Fruit fly (Drosophila melanogaster): Measurements from ENCODE around the gene Prosalpha2.

The Prosalpha2 gene

dm6 chr3R:12442601-12443533 is 11.7 kb downstream of the Prosalpha2 start (continued):
- peak; percentile 15 for TF ChIP-seq CG16815 (GFP tag; optimal IDR thresholded peaks at IDR 0.05)
- no peak for TF ChIP-seq maf-S (GFP tag; optimal IDR thresholded peaks at IDR 0.05)
- peak; percentile 4 for TF ChIP-seq Hand (GFP tag; optimal IDR thresholded peaks at IDR 0.05)
- TF ChIP-seq CG17385 (GFP tag; optimal IDR thresholded peaks at IDR 0.05) = peak; percentile 13
- TF ChIP-seq CG9727 (GFP tag; optimal IDR thresholded peaks at IDR 0.05) = peak; percentile 44
- TF ChIP-seq Dek (tag; optimal IDR thresholded peaks at IDR 0.05) = peak; percentile 12
- peak; percentile 7; the same call in 1 of the 3 replicates for TF ChIP-seq so (GFP tag; IDR thresholded peaks at IDR 0.05)
- TF ChIP-seq CG15269 (tag; optimal IDR thresholded peaks at IDR 0.05) = peak; percentile 71
- peak; percentile 6 for TF ChIP-seq CG12155 (GFP tag; optimal IDR thresholded peaks at IDR 0.05)
- TF ChIP-seq sisA (GFP tag; IDR thresholded peaks at IDR 0.05) = no peak
- peak; percentile 9 for TF ChIP-seq CG13296 (GFP tag; optimal IDR thresholded peaks at IDR 0.05)
- peak; percentile 64 for TF ChIP-seq ftz-f1 (GFP tag; optimal IDR thresholded peaks at IDR 0.05)
- no peak for TF ChIP-seq CG6791 (GFP tag; IDR thresholded peaks at IDR 0.05; ENCODE audit: partially characterized antibody)
- TF ChIP-seq odd (GFP tag; optimal IDR thresholded peaks at IDR 0.05) = no peak
- TF ChIP-seq Trl (optimal IDR thresholded peaks at IDR 0.05) = peak; percentile 15 to 76
- no peak for TF ChIP-seq Trl (GFP tag; optimal IDR thresholded peaks at IDR 0.05)
- TF ChIP-seq CG10209 (GFP tag; optimal IDR thresholded peaks at IDR 0.05) = peak; percentile 24
- TF ChIP-seq grn (GFP tag; optimal IDR thresholded peaks at IDR 0.05) = no peak
- TF ChIP-seq CG9932 (GFP tag; IDR thresholded peaks at IDR 0.05) = peak; percentile 59
- TF ChIP-seq cg (GFP tag; optimal IDR thresholded peaks at IDR 0.05) = peak; percentile 9
- TF ChIP-seq CG7372 (GFP tag; IDR thresholded peaks at IDR 0.05) = no peak
- 0 out of 2 replicates have a peak, but pooled peaks have one; percentile 42 for TF ChIP-seq rib (GFP tag; IDR thresholded peaks at IDR 0.05)
- TF ChIP-seq CG4820 (GFP tag; optimal IDR thresholded peaks at IDR 0.05) = no peak
- no peak for TF ChIP-seq CG12104 (GFP tag; optimal IDR thresholded peaks at IDR 0.05)
- TF ChIP-seq CG2678 (tag; optimal IDR thresholded peaks at IDR 0.05) = peak; percentile 68
- TF ChIP-seq CG10321 (GFP tag; IDR thresholded peaks at IDR 0.05) = peak; percentile 76
- TF ChIP-seq CG11695 (GFP tag; IDR thresholded peaks at IDR 0.05) = peak; percentile 66; the same call in 2 of the 3 replicates
- TF ChIP-seq CG7556 (GFP tag; optimal IDR thresholded peaks at IDR 0.05) = peak; percentile 37
- TF ChIP-seq CG9817 (tag; optimal IDR thresholded peaks at IDR 0.05) = peak; percentile 49
- TF ChIP-seq B-H1 (GFP tag; IDR thresholded peaks at IDR 0.05) = no peak
- peak; percentile 13 for TF ChIP-seq bcd (GFP tag; optimal IDR thresholded peaks at IDR 0.05)
- no peak for TF ChIP-seq Side (GFP tag; optimal IDR thresholded peaks at IDR 0.05)
- TF ChIP-seq Sox100B (GFP tag; optimal IDR thresholded peaks at IDR 0.05) = peak; percentile 17
- TF ChIP-seq Dip3 (GFP tag; optimal IDR thresholded peaks at IDR 0.05) = peak; percentile 25
- peak; percentile 21 for TF ChIP-seq CG18262 (tag; optimal IDR thresholded peaks at IDR 0.05)
- TF ChIP-seq Atf6 (GFP tag; IDR thresholded peaks at IDR 0.05) = peak; percentile 39
- no peak for TF ChIP-seq CG8290 (GFP tag; optimal IDR thresholded peaks at IDR 0.05)
- TF ChIP-seq CG8290 (tag; optimal IDR thresholded peaks at IDR 0.05) = peak in 1 of 2 experiments; percentile 22
- no peak for TF ChIP-seq CG11093 (GFP tag; IDR thresholded peaks at IDR 0.05)
- peak; percentile 23 for TF ChIP-seq nom (GFP tag; optimal IDR thresholded peaks at IDR 0.05)
- peak; percentile 39 for TF ChIP-seq ind (GFP tag; optimal IDR thresholded peaks at IDR 0.05)
- TF ChIP-seq bab2 (GFP tag; optimal IDR thresholded peaks at IDR 0.05) = no peak
- TF ChIP-seq croc (GFP tag; conservative IDR thresholded peaks at IDR 0.05) = no peak
- no peak for TF ChIP-seq HLH54F (GFP tag; optimal IDR thresholded peaks at IDR 0.05)
- peak; percentile 75 for TF ChIP-seq CG2120 (GFP tag; optimal IDR thresholded peaks at IDR 0.05)
- peak; percentile 22 for TF ChIP-seq sd (tag; optimal IDR thresholded peaks at IDR 0.05)
- TF ChIP-seq Scr (GFP tag; IDR thresholded peaks at IDR 0.05; ENCODE audit: partially characterized antibody) = no peak
- TF ChIP-seq CG12391 (tag; optimal IDR thresholded peaks at IDR 0.05) = peak; percentile 16
- peak; percentile 4 for TF ChIP-seq CG3163 (GFP tag; optimal IDR thresholded peaks at IDR 0.05)

Data from whole organism, embryonic.